Worm (Caenorhabditis elegans): Measurements from ENCODE around the gene nhr-99.

DNA sequence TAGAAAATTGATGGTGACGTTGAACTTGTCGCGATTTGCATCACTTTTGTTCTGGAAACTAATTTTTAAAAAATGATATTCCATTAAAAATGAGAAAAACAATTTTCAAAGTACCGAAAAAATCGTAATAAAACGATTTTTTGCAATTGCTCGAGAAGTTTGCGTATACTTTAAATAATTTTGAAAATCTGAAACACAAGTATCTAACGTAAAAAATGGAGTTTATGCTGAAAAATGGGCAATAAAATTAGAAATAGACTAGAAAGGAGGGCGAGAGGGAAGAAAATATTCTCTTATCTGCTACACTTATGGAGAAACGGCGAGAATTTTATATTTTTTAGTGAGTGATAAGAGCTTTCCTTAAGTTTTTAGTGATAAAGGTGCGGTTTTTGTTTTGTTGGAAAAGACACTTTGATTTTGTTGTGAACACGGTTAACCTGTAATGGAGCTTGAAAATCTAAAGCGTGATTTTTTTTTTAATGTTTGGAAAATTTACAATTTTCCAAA lies 8.8 kb downstream of the nhr-99 start, which contains the start of gene nhr-130:
- TF ChIP-seq nhr-21 (tag; optimal IDR thresholded peaks at IDR 0.05) (no peak), peb-1 (tag; optimal IDR thresholded peaks at IDR 0.05) (no peak), ztf-4 (tag; optimal IDR thresholded peaks at IDR 0.05) (no peak), sma-9 (GFP tag; optimal IDR thresholded peaks at IDR 0.05) (peak; percentile 35), sma-9 (tag; optimal IDR thresholded peaks at IDR 0.05) (no peak), R02D3.7 (tag; optimal IDR thresholded peaks at IDR 0.05) (no peak), ZK546.5 (tag; optimal IDR thresholded peaks at IDR 0.05) (no peak), nhr-10 (tag; optimal IDR thresholded peaks at IDR 0.05) (no peak), lin-13 (GFP tag; optimal IDR thresholded peaks at IDR 0.05) (no peak), elt-3 (tag; optimal IDR thresholded peaks at IDR 0.05) (no peak), ztf-11 (tag; optimal IDR thresholded peaks at IDR 0.05) (no peak), egl-27 (tag; optimal IDR thresholded peaks at IDR 0.05) (no peak), nhr-11 (tag; optimal IDR thresholded peaks at IDR 0.05) (no peak), mdl-1 (tag; optimal IDR thresholded peaks at IDR 0.05) (no peak), nhr-237 (tag; optimal IDR thresholded peaks at IDR 0.05) (no peak)

Data from whole organism, L2 larva.